Worm (Caenorhabditis elegans): ENCODE measurements around the gene F09E5.14.

DNA sequence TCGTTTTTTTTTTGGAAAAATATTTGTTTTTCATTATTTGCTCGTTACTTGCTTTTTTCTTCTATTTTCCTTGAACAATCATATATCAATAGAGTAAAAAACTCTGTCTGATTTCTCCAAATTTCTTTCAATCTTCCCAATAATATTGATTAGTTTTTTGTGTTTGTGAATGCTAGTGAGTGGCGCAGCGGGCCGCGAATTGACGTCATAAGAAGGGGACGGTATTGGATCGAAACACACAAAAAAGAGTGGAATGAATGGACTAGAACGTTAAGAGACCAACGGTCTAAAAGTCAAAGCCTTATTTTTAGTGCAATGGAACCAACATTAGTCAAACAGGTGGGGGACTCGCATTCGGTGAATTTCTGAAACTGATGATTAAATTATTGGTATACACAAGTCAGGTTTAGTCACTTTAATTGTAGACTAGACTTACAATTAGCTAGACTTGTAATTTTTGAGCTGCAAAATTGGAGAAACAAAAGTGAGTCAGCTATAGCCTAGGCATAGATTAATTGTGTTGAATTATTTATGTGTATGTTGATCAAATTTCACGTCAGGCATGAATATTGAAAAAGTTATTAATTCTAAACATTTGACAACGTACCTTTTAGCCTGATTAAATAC, 12.9 kb downstream of the F09E5.14 start:
- TF ChIP-seq W03F9.2 (tag; optimal IDR thresholded peaks at IDR 0.05) (no peak), dao-5 (tag; optimal IDR thresholded peaks at IDR 0.05) (no peak)
